Fruit fly (Drosophila melanogaster) whole organism, wandering third instar larva: ENCODE measurements around the gene lush.

Source experiments
- GATAd ChIP-seq: sonication (Bioruptor generic); optimal IDR thresholded peaks from 2 replicates; lab custom pipeline; 2016; ENCODE audit warnings: missing biosample characterization, missing genetic modification characterization
- Myc ChIP-seq: fragments of >200 bp; optimal IDR thresholded peaks from 2 replicates; lab custom pipeline; 2017
- Rel ChIP-seq, 2 experiments: fragments of 200-800 bp; sonication (Bioruptor generic) in 1 of 2; optimal IDR thresholded peaks; 2 replicates in 1 of 2; 3 replicates in 1 of 2; lab custom pipeline; 2016 to 2019; ENCODE audit warnings: mild to moderate bottlenecking in 2 of 2, missing biosample characterization in 2 of 2, missing genetic modification characterization in 2 of 2, moderate library complexity in 1 of 2
- fru ChIP-seq: fragments of 200-800 bp; sonication (Bioruptor generic); optimal IDR thresholded peaks from 3 replicates; lab custom pipeline; 2016; ENCODE audit warnings: missing biosample characterization, mild to moderate bottlenecking, missing genetic modification characterization
- h ChIP-seq: fragments of 200-800 bp; sonication (Bioruptor generic); optimal IDR thresholded peaks from 3 replicates; lab custom pipeline; 2016; ENCODE audit warnings: missing biosample characterization, mild to moderate bottlenecking, missing genetic modification characterization
- pan ChIP-seq: fragments of >200 bp; optimal IDR thresholded peaks from 2 replicates; lab custom pipeline; 2017
- psq ChIP-seq: fragments of 200-800 bp; sonication (Bioruptor generic); optimal IDR thresholded peaks from 3 replicates; lab custom pipeline; 2017; ENCODE audit warnings: missing biosample characterization, mild to moderate bottlenecking, missing genetic modification characterization, moderate library complexity
- sv ChIP-seq: fragments of 200-800 bp; sonication (Bioruptor generic); optimal IDR thresholded peaks from 3 replicates; lab custom pipeline; 2016; ENCODE audit warnings: missing biosample characterization, missing genetic modification characterization
- usp ChIP-seq: fragments of >200 bp; optimal IDR thresholded peaks from 2 replicates; lab custom pipeline; 2017; ENCODE audit warnings: missing biosample characterization, missing genetic modification characterization

DNA sequence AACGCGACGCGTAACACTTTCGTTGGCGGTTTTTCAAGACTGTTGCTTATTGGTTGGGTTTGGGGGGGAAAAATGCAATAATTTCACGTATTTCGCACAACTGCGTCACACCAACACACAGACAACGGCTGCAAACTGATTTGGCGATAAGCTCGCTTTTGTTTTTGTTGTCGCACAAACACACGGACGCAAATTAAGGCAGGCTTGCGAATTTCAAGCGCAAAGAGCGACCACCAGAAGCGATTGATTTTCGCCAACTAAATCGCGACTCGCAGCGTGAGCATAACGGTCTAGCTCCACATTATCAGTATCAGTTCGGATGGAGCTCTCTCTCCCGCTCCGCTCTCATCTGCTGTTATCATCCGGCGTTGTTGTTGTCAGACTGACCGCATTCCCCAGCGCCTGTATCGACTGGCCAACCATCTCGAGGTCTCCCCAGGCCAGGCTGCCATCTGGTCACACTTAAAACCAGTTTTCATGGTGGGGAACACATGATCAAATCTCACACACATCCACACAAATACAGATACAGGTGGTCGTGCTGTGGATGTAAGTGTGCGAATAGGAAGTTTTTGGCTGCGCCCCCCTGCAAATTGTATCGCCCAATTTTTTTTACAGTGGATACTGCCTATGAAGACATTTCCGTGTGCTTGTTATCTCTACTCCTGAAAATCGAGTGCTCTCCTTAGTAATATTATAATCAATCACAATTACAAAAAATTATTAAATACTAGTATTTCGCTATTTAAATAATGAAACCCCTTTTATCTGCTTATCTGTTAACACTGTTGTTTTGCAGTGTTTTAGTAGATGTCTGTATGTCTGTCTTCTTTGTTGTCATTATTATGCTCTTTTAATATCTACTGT, 27.1 kb upstream of the lush start:
- TF ChIP-seq sv (GFP tag; lab: Kevin White, UChicago) (peak; percentile 70), psq (GFP tag; lab: Kevin White, UChicago) (peak; percentile 60), usp (no peak), h (GFP tag; lab: Kevin White, UChicago) (peak; percentile 83), Myc (lab: Kevin White, UChicago) (no peak), pan (no peak), GATAd (peak; percentile 68), fru (GFP tag; lab: Kevin White, UChicago) (peak; percentile 59), Rel (GFP tag; optimal IDR thresholded peaks at IDR 0.05; lab: Kevin White, UChicago) (no peak), Rel (tag; optimal IDR thresholded peaks at IDR 0.05; lab: Kevin White, UChicago) (peak; percentile 96)
